Worm (Caenorhabditis elegans): ENCODE data around the gene Y39A3A.3.

ce11 chrIII:2092409-2092808 is 24.3 kb upstream of the Y39A3A.3 start, which contains the start of gene Y48G9A.9:
- TF ChIP-seq dao-5 (tag; optimal IDR thresholded peaks at IDR 0.05) (no peak), him-1 (tag; optimal IDR thresholded peaks at IDR 0.05) (no peak)
